Worm (Caenorhabditis elegans) whole organism, young adult: ENCODE results near the gene toh-1.

Experiments used
- B0336.3 ChIP-seq: fragments of 200-800 bp; sonication (Bioruptor generic); IDR thresholded peaks from 2 replicates; pipeline ENCODE4 v1.3.6; 2022; ENCODE audit warnings: missing genetic modification characterization, missing compliant biosample characterization
- D2030.7 ChIP-seq: fragments of 200-800 bp; sonication (Bioruptor generic); IDR thresholded peaks from 2 replicates; pipeline ENCODE4 v1.3.6; 2022; ENCODE audit warnings: missing genetic modification reagents, missing genetic modification characterization, missing compliant biosample characterization
- F49E8.2 ChIP-seq: sonication (generic microtip); optimal IDR thresholded peaks from 3 replicates; lab custom pipeline; 2017; ENCODE audit warnings: missing genetic modification characterization, mild to moderate bottlenecking, missing compliant biosample characterization, antibody characterized with exemption, moderate library complexity; ENCODE audit not compliant: insufficient read depth
- F52B5.7 ChIP-seq: sonication (generic microtip); optimal IDR thresholded peaks from 2 replicates; lab custom pipeline; 2016; ENCODE audit warnings: mild to moderate bottlenecking, missing genetic modification characterization, missing compliant biosample characterization
- K11D2.4 ChIP-seq: fragments of 200-800 bp; sonication (Bioruptor generic); IDR thresholded peaks from 2 replicates; pipeline ENCODE4 v1.3.6; 2022; ENCODE audit warnings: missing genetic modification reagents, missing genetic modification characterization, missing compliant biosample characterization
- Y53G8AR.9 ChIP-seq: fragments of 200-800 bp; sonication (Bioruptor generic); conservative IDR thresholded peaks from 2 replicates; pipeline ENCODE4 v1.3.6; 2022; ENCODE audit warnings: missing genetic modification reagents, missing genetic modification characterization, missing compliant biosample characterization
- atf-7 ChIP-seq: sonication (generic microtip); optimal IDR thresholded peaks from 2 replicates; lab custom pipeline; 2017; ENCODE audit warnings: mild to moderate bottlenecking, missing genetic modification characterization, missing compliant biosample characterization
- attf-5 ChIP-seq: fragments of 200-800 bp; sonication (Bioruptor generic); optimal IDR thresholded peaks from 2 replicates; lab custom pipeline; 2018; ENCODE audit warnings: mild to moderate bottlenecking, missing genetic modification characterization, missing compliant biosample characterization
- cebp-1 ChIP-seq, 2 experiments: fragments of 200-800 bp in 1 of 2; sonication (Bioruptor generic) in 1 of 2; sonication (generic microtip) in 1 of 2; IDR thresholded peaks in 1 of 2; optimal IDR thresholded peaks in 1 of 2; 2 replicates each; pipeline versions ENCODE4 v1.3.6 to Lab custom; 2017 to 2022; ENCODE audit warnings: missing compliant biosample characterization in 2 of 2, missing genetic modification characterization in 2 of 2, mild to moderate bottlenecking in 1 of 2, missing genetic modification reagents in 1 of 2, moderate library complexity in 1 of 2
- cebp-2 ChIP-seq: fragments of 200-800 bp; sonication (Bioruptor generic); IDR thresholded peaks from 2 replicates; pipeline ENCODE4 v1.3.6; 2022; ENCODE audit warnings: missing genetic modification characterization, missing compliant biosample characterization
- chd-7 ChIP-seq: sonication (generic microtip); optimal IDR thresholded peaks from 2 replicates; lab custom pipeline; 2016; ENCODE audit warnings: mild to moderate bottlenecking, missing genetic modification characterization, moderate library complexity, missing compliant biosample characterization
- dox-1 ChIP-seq: fragments of 200-800 bp; sonication (Bioruptor generic); IDR thresholded peaks from 2 replicates; pipeline ENCODE4 v1.3.6; 2022; ENCODE audit warnings: missing genetic modification reagents, missing genetic modification characterization, missing compliant biosample characterization
- egrh-3 ChIP-seq: fragments of 200-800 bp; sonication (Bioruptor generic); IDR thresholded peaks from 2 replicates; pipeline ENCODE4 v1.3.6; 2022; ENCODE audit warnings: missing genetic modification reagents, missing genetic modification characterization, missing compliant biosample characterization
- ekl-4 ChIP-seq: fragments of 200-800 bp; sonication (Bioruptor generic); IDR thresholded peaks from 2 replicates; pipeline ENCODE4 v1.3.6; 2022; ENCODE audit warnings: missing genetic modification reagents, missing genetic modification characterization, missing compliant biosample characterization
- him-1 ChIP-seq: sonication (generic microtip); optimal IDR thresholded peaks from 2 replicates; lab custom pipeline; 2016; ENCODE audit warnings: missing genotype, missing genetic modification reagents, missing genetic modification characterization, missing compliant biosample characterization
- hmg-1.2 ChIP-seq: fragments of 200-800 bp; sonication (Bioruptor generic); IDR thresholded peaks from 2 replicates; pipeline ENCODE4 v1.3.6; 2022; ENCODE audit warnings: missing genetic modification reagents, missing genetic modification characterization, missing compliant biosample characterization
- hsf-1 ChIP-seq: fragments of 200-800 bp; sonication (Bioruptor generic); IDR thresholded peaks from 2 replicates; pipeline ENCODE4 v1.3.6; 2022; ENCODE audit warnings: missing genetic modification reagents, missing genetic modification characterization, missing compliant biosample characterization
- lag-1 ChIP-seq: fragments of 200-800 bp; sonication (Bioruptor generic); IDR thresholded peaks from 2 replicates; pipeline ENCODE4 v1.3.6; 2022; ENCODE audit warnings: missing genetic modification reagents, missing genetic modification characterization, missing compliant biosample characterization
- let-526 ChIP-seq: fragments of 200-800 bp; sonication (Bioruptor generic); IDR thresholded peaks from 2 replicates; pipeline ENCODE4 v1.3.6; 2022; ENCODE audit warnings: missing genetic modification reagents, missing genetic modification characterization, missing compliant biosample characterization
- lin-35 ChIP-seq, 3 experiments: fragments of 150-350 bp in 2 of 3; sonication (generic microtip) in 1 of 3; optimal IDR thresholded peaks; 2 replicates each; lab custom pipeline; 2014 to 2018; ENCODE audit warnings: missing biosample characterization in 3 of 3, missing genetic modification characterization in 3 of 3, missing genetic modification reagents in 3 of 3
- lin-40 ChIP-seq: sonication (generic microtip); optimal IDR thresholded peaks from 2 replicates; lab custom pipeline; 2016; ENCODE audit warnings: missing genetic modification characterization, mild to moderate bottlenecking, missing compliant biosample characterization, missing genotype, missing genetic modification reagents
- lir-1 ChIP-seq: fragments of 200-800 bp; sonication (Bioruptor generic); conservative IDR thresholded peaks from 2 replicates; pipeline ENCODE4 v1.3.6; 2022; ENCODE audit warnings: missing genetic modification reagents, missing genetic modification characterization, missing compliant biosample characterization
- madf-6 ChIP-seq: fragments of 200-800 bp; sonication (Bioruptor generic); IDR thresholded peaks from 2 replicates; pipeline ENCODE4 v1.3.6; 2022; ENCODE audit warnings: missing genetic modification reagents, missing genetic modification characterization, missing compliant biosample characterization
- mcd-1 ChIP-seq: fragments of 200-800 bp; sonication (Bioruptor generic); IDR thresholded peaks from 2 replicates; pipeline ENCODE4 v1.3.6; 2022; ENCODE audit warnings: missing genetic modification reagents, missing genetic modification characterization, missing compliant biosample characterization
- mes-4 ChIP-seq: sonication (generic microtip); optimal IDR thresholded peaks from 2 replicates; lab custom pipeline; 2016; ENCODE audit warnings: missing genotype, missing genetic modification characterization, missing compliant biosample characterization
- nfyb-1 ChIP-seq: fragments of 200-800 bp; sonication (Bioruptor generic); IDR thresholded peaks from 2 replicates; pipeline ENCODE4 v1.3.6; 2022; ENCODE audit warnings: missing genetic modification reagents, missing genetic modification characterization, missing compliant biosample characterization
- nhr-179 ChIP-seq: sonication (generic microtip); optimal IDR thresholded peaks from 2 replicates; lab custom pipeline; 2016; ENCODE audit warnings: mild to moderate bottlenecking, missing genetic modification characterization, missing compliant biosample characterization
- nhr-27 ChIP-seq: fragments of 200-800 bp; sonication (Bioruptor generic); optimal IDR thresholded peaks from 2 replicates; lab custom pipeline; 2018; ENCODE audit warnings: mild to moderate bottlenecking, missing genetic modification characterization, moderate library complexity, missing compliant biosample characterization
- nhr-80 ChIP-seq: sonication (generic microtip); optimal IDR thresholded peaks from 2 replicates; lab custom pipeline; 2016; ENCODE audit warnings: missing genetic modification characterization, missing compliant biosample characterization
- snpc-4 ChIP-seq, 5 experiments: fragments of 150-350 bp in 1 of 5; sonication (generic microtip) in 4 of 5; optimal IDR thresholded peaks; 2 replicates each; lab custom pipeline; 2014 to 2018; ENCODE audit warnings: missing genetic modification characterization in 5 of 5, missing biosample characterization in 3 of 5, antibody characterized with exemption in 2 of 5, mild to moderate bottlenecking in 2 of 5, missing compliant biosample characterization in 2 of 5, missing genotype in 2 of 5, moderate library complexity in 2 of 5, missing genetic modification reagents in 1 of 5
- somi-1 ChIP-seq: fragments of 200-800 bp; sonication (Bioruptor generic); optimal IDR thresholded peaks from 2 replicates; lab custom pipeline; 2018; ENCODE audit warnings: mild to moderate bottlenecking, missing genetic modification characterization, missing compliant biosample characterization
- tbp1 ChIP-seq: fragments of 200-800 bp; sonication (Bioruptor generic); optimal IDR thresholded peaks from 2 replicates; lab custom pipeline; 2018; ENCODE audit warnings: mild to moderate bottlenecking, missing genetic modification characterization, missing compliant biosample characterization
- zfh-2 ChIP-seq: fragments of 200-800 bp; sonication (Bioruptor generic); conservative IDR thresholded peaks from 2 replicates; pipeline ENCODE4 v1.3.6; 2022; ENCODE audit warnings: missing genetic modification reagents, missing genetic modification characterization, missing compliant biosample characterization
- ztf-22 ChIP-seq: fragments of 200-800 bp; sonication (Bioruptor generic); optimal IDR thresholded peaks from 2 replicates; lab custom pipeline; 2018; ENCODE audit warnings: mild to moderate bottlenecking, missing genetic modification characterization, moderate library complexity, missing compliant biosample characterization
- ztf-28 ChIP-seq: fragments of 200-800 bp; sonication (Bioruptor generic); IDR thresholded peaks from 2 replicates; pipeline ENCODE4 v1.3.6; 2022; ENCODE audit warnings: missing genetic modification reagents, missing genetic modification characterization, missing compliant biosample characterization

toh-1 gene

DNA sequence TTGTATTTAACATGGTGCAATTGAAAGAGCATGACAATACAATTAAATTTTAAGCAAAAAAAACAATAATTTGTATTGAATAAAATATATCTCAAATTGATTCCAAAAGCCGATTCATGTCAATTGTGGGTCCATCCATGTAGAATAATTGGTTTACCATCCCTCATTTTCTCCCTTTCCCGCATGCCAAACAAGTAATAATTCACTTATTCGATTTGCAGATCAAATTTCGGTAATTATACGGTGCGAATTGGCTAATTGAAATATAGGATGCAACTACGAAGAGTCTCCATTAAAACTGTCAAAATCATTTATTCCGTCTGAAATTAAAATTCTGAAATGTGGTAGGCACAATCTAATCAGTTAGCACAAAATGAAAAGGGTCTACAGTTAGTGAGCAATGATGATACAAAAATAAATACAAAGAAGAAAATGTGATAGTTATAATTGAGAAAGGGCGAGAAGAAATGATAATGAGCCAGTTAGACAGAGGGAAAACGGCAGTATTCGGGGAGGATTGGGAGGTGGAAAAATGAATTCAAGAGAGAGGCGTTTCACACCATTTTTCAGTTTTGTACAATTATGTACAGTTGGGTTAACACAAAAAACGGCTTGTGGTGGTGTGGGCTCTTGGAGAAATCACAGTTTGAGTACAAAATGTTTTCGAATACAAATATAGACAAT lies 19.0 kb downstream of the toh-1 start:
- TF ChIP-seq lin-35 (GFP tag; optimal IDR thresholded peaks at IDR 0.05; lab: Kevin White, UChicago) = peak in 1 of 3 experiments; percentile 29
- no peak for TF ChIP-seq hsf-1
- TF ChIP-seq lir-1 (GFP tag; lab: Robert Waterston, UW) = no peak
- TF ChIP-seq chd-7 (tag; lab: Kevin White, UChicago) = peak; percentile 40
- TF ChIP-seq him-1 (tag; lab: Kevin White, UChicago) = peak; percentile 56
- TF ChIP-seq Y53G8AR.9 (GFP tag; lab: Robert Waterston, UW) = peak; percentile 21; the same call in 1 of the 2 replicates
- TF ChIP-seq nhr-27 (tag; lab: Kevin White, UChicago) = no peak
- TF ChIP-seq cebp-1 (GFP tag; IDR thresholded peaks at IDR 0.05; lab: Robert Waterston, UW) = no peak
- TF ChIP-seq cebp-1 (tag; optimal IDR thresholded peaks at IDR 0.05; lab: Kevin White, UChicago) = peak; percentile 34
- TF ChIP-seq atf-7 = peak; percentile 34
- TF ChIP-seq nhr-179 (tag; lab: Kevin White, UChicago) = no peak
- peak; percentile 8; the same call in 1 of the 2 replicates for TF ChIP-seq madf-6 (GFP tag; lab: Robert Waterston, UW)
- TF ChIP-seq D2030.7 (GFP tag; lab: Robert Waterston, UW) = no peak
- TF ChIP-seq cebp-2 (GFP tag; lab: Robert Waterston, UW) = 0 out of 2 replicates have a peak, but pooled peaks have one; percentile 60
- no peak for TF ChIP-seq F49E8.2 (tag; lab: Kevin White, UChicago)
- TF ChIP-seq ekl-4 (GFP tag; lab: Robert Waterston, UW) = peak; percentile 47; the same call in 1 of the 2 replicates
- 0 out of 2 replicates have a peak, but pooled peaks have one; percentile 46 for TF ChIP-seq nfyb-1 (GFP tag; lab: Robert Waterston, UW)
- 0 out of 2 replicates have a peak, but pooled peaks have one; percentile 32 for TF ChIP-seq K11D2.4

DNA sequence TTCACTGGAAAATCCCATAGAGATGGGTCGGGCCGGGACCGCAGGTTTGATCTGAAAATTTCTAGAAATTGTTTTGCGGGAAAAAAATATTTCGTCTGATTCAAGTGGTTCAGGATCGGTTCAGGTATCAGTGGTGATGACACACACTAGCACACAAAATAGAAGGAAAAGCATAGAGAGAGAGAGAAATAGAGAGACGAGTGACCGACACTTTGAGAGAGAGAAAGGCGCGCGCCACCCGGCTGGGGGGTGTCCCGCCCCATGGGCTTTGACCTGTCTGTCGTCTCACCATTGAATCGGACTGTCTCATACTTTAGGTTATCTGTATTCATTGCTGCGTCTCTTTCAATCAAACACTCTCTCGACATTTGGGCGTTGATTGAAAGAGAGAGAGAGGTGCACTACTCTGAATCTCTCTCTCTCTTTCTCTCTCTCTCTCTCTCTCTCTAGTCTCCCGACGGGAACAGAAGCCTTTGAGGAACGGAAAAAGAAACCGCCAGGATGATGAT lies 22.3 kb downstream of the toh-1 start, which contains the start of gene acy-3:
Gene acy-3, minus strand, starts transcription at position 51 of the 509 bp plus-strand sequence.
- peak; percentile 24 for TF ChIP-seq lin-40 (tag; lab: Kevin White, UChicago)
- TF ChIP-seq nhr-27 (tag; lab: Kevin White, UChicago) = no peak
- TF ChIP-seq lag-1 (GFP tag; lab: Robert Waterston, UW) = no peak
- peak; percentile 11 for TF ChIP-seq somi-1 (GFP tag; lab: Kevin White, UChicago)
- peak; percentile 61; the same call in 1 of the 2 replicates for TF ChIP-seq B0336.3 (GFP tag; lab: Robert Waterston, UW)
- no peak for TF ChIP-seq let-526 (GFP tag; lab: Robert Waterston, UW)
- no peak for TF ChIP-seq ztf-28 (GFP tag; lab: Robert Waterston, UW)
- TF ChIP-seq dox-1 (GFP tag; lab: Robert Waterston, UW) = peak; percentile 45; the same call in 1 of the 2 replicates
- peak; percentile 1 for TF ChIP-seq F52B5.7 (tag; lab: Kevin White, UChicago)
- TF ChIP-seq tbp1 = peak; percentile 5
- TF ChIP-seq Y53G8AR.9 (GFP tag; lab: Robert Waterston, UW) = 0 out of 2 replicates have a peak, but pooled peaks have one; percentile 62
- TF ChIP-seq cebp-1 (GFP tag; IDR thresholded peaks at IDR 0.05; lab: Robert Waterston, UW) = no peak
- peak; percentile 41 for TF ChIP-seq cebp-1 (tag; optimal IDR thresholded peaks at IDR 0.05; lab: Kevin White, UChicago)
- peak; percentile 56 for TF ChIP-seq mcd-1 (GFP tag; lab: Robert Waterston, UW)
- TF ChIP-seq nhr-80 (tag; lab: Kevin White, UChicago) = peak; percentile 75
- TF ChIP-seq zfh-2 (GFP tag; lab: Robert Waterston, UW) = peak; percentile 74
- no peak for TF ChIP-seq egrh-3 (GFP tag; lab: Robert Waterston, UW)
- TF ChIP-seq attf-5 (GFP tag; lab: Kevin White, UChicago) = peak; percentile 45
- peak; percentile 73 for TF ChIP-seq hmg-1.2 (GFP tag; lab: Robert Waterston, UW)
- peak; percentile 42 for TF ChIP-seq ztf-22 (GFP tag; lab: Kevin White, UChicago)
- no peak for TF ChIP-seq snpc-4 (GFP tag; optimal IDR thresholded peaks at IDR 0.05; lab: Kevin White, UChicago)
- peak in 1 of 4 experiments; percentile 28 for TF ChIP-seq snpc-4 (tag; optimal IDR thresholded peaks at IDR 0.05; lab: Kevin White, UChicago)
- no peak for TF ChIP-seq mes-4
